Fruit fly (Drosophila melanogaster) whole organism, embryonic: ENCODE data around the gene CG43137.

Experiments
- Blimp-1 ChIP-seq: fragments of 200-800 bp; sonication (Bioruptor generic); optimal IDR thresholded peaks from 3 replicates; lab custom pipeline; 2018; ENCODE audit warnings: missing biosample characterization, missing genetic modification characterization, mild to moderate bottlenecking, moderate library complexity, missing genetic modification reagents
- Bteb2 ChIP-seq: fragments of 200-800 bp; sonication (Bioruptor generic); optimal IDR thresholded peaks from 2 replicates; lab custom pipeline; 2016; ENCODE audit warnings: missing biosample characterization, missing genetic modification characterization
- C15 ChIP-seq: fragments of 200-800 bp; sonication (Bioruptor generic); IDR thresholded peaks from 3 replicates; pipeline ENCODE4 v1.3.6; 2022; ENCODE audit warnings: missing biosample characterization, missing genetic modification characterization
- CG10543 ChIP-seq: fragments of 200-800 bp; sonication (Bioruptor generic); optimal IDR thresholded peaks from 3 replicates; lab custom pipeline; 2017; ENCODE audit warnings: missing biosample characterization, mild to moderate bottlenecking, missing genetic modification characterization, moderate library complexity
- CG10565 ChIP-seq: fragments of 200-800 bp; sonication (Bioruptor generic); optimal IDR thresholded peaks from 3 replicates; lab custom pipeline; 2016; ENCODE audit warnings: missing biosample characterization, mild to moderate bottlenecking, missing genetic modification characterization
- CG14014 ChIP-seq: fragments of 200-800 bp; sonication (Bioruptor generic); IDR thresholded peaks from 2 replicates; pipeline ENCODE4 v1.3.6; 2022; ENCODE audit warnings: missing biosample characterization, missing genetic modification characterization
- CG1529 ChIP-seq: fragments of 200-800 bp; sonication (Bioruptor generic); optimal IDR thresholded peaks from 3 replicates; lab custom pipeline; 2018; ENCODE audit warnings: missing biosample characterization, missing genetic modification characterization
- CG1647 ChIP-seq: fragments of 200-800 bp; sonication (Bioruptor generic); optimal IDR thresholded peaks from 3 replicates; lab custom pipeline; 2016; ENCODE audit warnings: missing biosample characterization, missing genetic modification characterization
- CG17359 ChIP-seq: fragments of 200-800 bp; sonication (Bioruptor generic); optimal IDR thresholded peaks from 3 replicates; lab custom pipeline; 2018; ENCODE audit warnings: missing biosample characterization, mild to moderate bottlenecking, missing genetic modification characterization, moderate library complexity
- CG17361 ChIP-seq: fragments of 200-800 bp; sonication (Bioruptor generic); IDR thresholded peaks from 3 replicates; pipeline ENCODE4 v1.3.6; 2022; ENCODE audit warnings: missing biosample characterization, missing genetic modification characterization
- CG2116 ChIP-seq: fragments of 200-800 bp; sonication (Bioruptor generic); optimal IDR thresholded peaks from 3 replicates; lab custom pipeline; 2018; ENCODE audit warnings: missing biosample characterization, mild to moderate bottlenecking, missing genetic modification characterization
- CG30020 ChIP-seq: fragments of 200-800 bp; optimal IDR thresholded peaks from 2 replicates; lab custom pipeline; 2019; ENCODE audit warnings: missing biosample characterization, mild to moderate bottlenecking, missing genetic modification characterization, moderate library complexity
- CG30403 ChIP-seq: fragments of 200-800 bp; sonication (Bioruptor generic); optimal IDR thresholded peaks from 3 replicates; lab custom pipeline; 2016; ENCODE audit warnings: missing biosample characterization, missing genetic modification characterization
- CG33557 ChIP-seq: fragments of 200-800 bp; sonication (Bioruptor generic); optimal IDR thresholded peaks from 2 replicates; lab custom pipeline; 2019; ENCODE audit warnings: missing biosample characterization, mild to moderate bottlenecking, missing genetic modification characterization, moderate library complexity
- CG34376 ChIP-seq: fragments of 200-800 bp; sonication (Bioruptor generic); optimal IDR thresholded peaks from 2 replicates; lab custom pipeline; 2018; ENCODE audit warnings: missing biosample characterization, mild to moderate bottlenecking, missing genetic modification characterization
- CG7556 ChIP-seq: fragments of 200-800 bp; sonication (Bioruptor generic); optimal IDR thresholded peaks from 2 replicates; lab custom pipeline; 2017; ENCODE audit warnings: missing biosample characterization, mild to moderate bottlenecking, missing genetic modification characterization
- CG8089 ChIP-seq: fragments of 200-800 bp; sonication (Bioruptor generic); optimal IDR thresholded peaks from 3 replicates; lab custom pipeline; 2016; ENCODE audit warnings: missing biosample characterization, missing genetic modification characterization
- CG8290 ChIP-seq, 3 experiments: fragments of 200-800 bp; sonication (Bioruptor generic); optimal IDR thresholded peaks; 2 replicates each; lab custom pipeline; 2016 to 2019; ENCODE audit warnings: missing biosample characterization in 3 of 3, missing genetic modification characterization in 3 of 3, mild to moderate bottlenecking in 2 of 3, moderate library complexity in 1 of 3
- CG8388 ChIP-seq: fragments of 200-800 bp; sonication (Bioruptor generic); optimal IDR thresholded peaks from 2 replicates; lab custom pipeline; 2019; ENCODE audit warnings: missing biosample characterization, mild to moderate bottlenecking, missing genetic modification characterization, moderate library complexity
- Deaf1 ChIP-seq: fragments of 200-800 bp; optimal IDR thresholded peaks from 3 replicates; lab custom pipeline; 2019; ENCODE audit warnings: missing biosample characterization, mild to moderate bottlenecking, missing genetic modification characterization, moderate library complexity
- Ets97D ChIP-seq: fragments of 200-800 bp; sonication (Bioruptor generic); optimal IDR thresholded peaks from 3 replicates; lab custom pipeline; 2016; ENCODE audit warnings: missing biosample characterization, missing genetic modification characterization
- GATAe ChIP-seq: fragments of 200-800 bp; sonication (Bioruptor generic); conservative IDR thresholded peaks from 2 replicates; pipeline ENCODE4 v1.3.6; 2022; ENCODE audit warnings: missing biosample characterization, missing genetic modification characterization
- H15 ChIP-seq: fragments of 200-800 bp; sonication (Bioruptor generic); IDR thresholded peaks from 3 replicates; pipeline ENCODE4 v1.3.6; 2022; ENCODE audit warnings: missing biosample characterization, missing genetic modification characterization
- HLH3B ChIP-seq: fragments of 200-800 bp; sonication (Bioruptor generic); IDR thresholded peaks from 2 replicates; pipeline ENCODE4 v1.3.6; 2022; ENCODE audit warnings: missing biosample characterization, missing genetic modification characterization
- Hey ChIP-seq: fragments of 200-800 bp; sonication (Bioruptor generic); optimal IDR thresholded peaks from 3 replicates; lab custom pipeline; 2018; ENCODE audit warnings: missing biosample characterization, mild to moderate bottlenecking, missing genetic modification characterization
- Hmr ChIP-seq: fragments of 200-800 bp; sonication (Bioruptor generic); optimal IDR thresholded peaks from 3 replicates; lab custom pipeline; 2017; ENCODE audit warnings: mild to moderate bottlenecking, missing biosample characterization, missing genetic modification reagents, missing genetic modification characterization
- Hmx ChIP-seq: fragments of 200-800 bp; sonication (Bioruptor generic); optimal IDR thresholded peaks from 2 replicates; lab custom pipeline; 2016; ENCODE audit warnings: missing biosample characterization, missing genetic modification characterization
- Hr39 ChIP-seq: fragments of >200 bp; optimal IDR thresholded peaks from 2 replicates; lab custom pipeline; 2017
- Nf-YC ChIP-seq: fragments of 200-800 bp; optimal IDR thresholded peaks from 3 replicates; lab custom pipeline; 2019; ENCODE audit warnings: missing biosample characterization, mild to moderate bottlenecking, missing genetic modification characterization, moderate library complexity
- Ssrp ChIP-seq: fragments of 200-800 bp; sonication (Bioruptor generic); optimal IDR thresholded peaks from 2 replicates; lab custom pipeline; 2018; ENCODE audit warnings: missing biosample characterization, mild to moderate bottlenecking, missing genetic modification characterization, moderate library complexity
- abd-A ChIP-seq: fragments of 200-800 bp; sonication (Bioruptor generic); optimal IDR thresholded peaks from 3 replicates; lab custom pipeline; 2019; ENCODE audit warnings: missing biosample characterization, mild to moderate bottlenecking, missing genetic modification characterization, moderate library complexity
- aop ChIP-seq: fragments of 200-800 bp; sonication (Bioruptor generic); IDR thresholded peaks from 2 replicates; pipeline ENCODE4 v1.3.6; 2022; ENCODE audit warnings: missing biosample characterization, missing genetic modification characterization
- ash1 ChIP-seq: fragments of 200-800 bp; sonication (Bioruptor generic); optimal IDR thresholded peaks from 2 replicates; lab custom pipeline; 2018; ENCODE audit warnings: missing biosample characterization, mild to moderate bottlenecking, missing genetic modification characterization
- az2 ChIP-seq: fragments of 200-800 bp; sonication (Bioruptor generic); optimal IDR thresholded peaks from 3 replicates; lab custom pipeline; 2016; ENCODE audit warnings: missing biosample characterization, missing genetic modification characterization
- bigmax ChIP-seq: fragments of 200-800 bp; sonication (Bioruptor generic); optimal IDR thresholded peaks from 2 replicates; lab custom pipeline; 2018; ENCODE audit warnings: missing biosample characterization, mild to moderate bottlenecking, missing genetic modification characterization
- dati ChIP-seq: fragments of 200-800 bp; sonication (Bioruptor generic); IDR thresholded peaks from 2 replicates; pipeline ENCODE4 v1.3.6; 2022; ENCODE audit warnings: missing biosample characterization, missing genetic modification characterization
- ewg ChIP-seq: fragments of 200-800 bp; sonication (Bioruptor generic); optimal IDR thresholded peaks from 3 replicates; lab custom pipeline; 2017; ENCODE audit warnings: mild to moderate bottlenecking, missing biosample characterization, missing genetic modification reagents, missing genetic modification characterization
- gcm ChIP-seq: fragments of 200-800 bp; sonication (Bioruptor generic); optimal IDR thresholded peaks from 2 replicates; lab custom pipeline; 2019; ENCODE audit warnings: missing biosample characterization, mild to moderate bottlenecking, missing genetic modification characterization, moderate library complexity
- grau ChIP-seq: fragments of 200-800 bp; optimal IDR thresholded peaks from 3 replicates; lab custom pipeline; 2019; ENCODE audit warnings: missing biosample characterization, mild to moderate bottlenecking, missing genetic modification characterization, moderate library complexity
- grn ChIP-seq: fragments of 200-800 bp; sonication (Bioruptor generic); optimal IDR thresholded peaks from 3 replicates; lab custom pipeline; 2017; ENCODE audit warnings: missing biosample characterization, missing genetic modification characterization
- gsb-n ChIP-seq: fragments of 200-800 bp; sonication (Bioruptor generic); optimal IDR thresholded peaks from 3 replicates; lab custom pipeline; 2018; ENCODE audit warnings: missing biosample characterization, mild to moderate bottlenecking, missing genetic modification characterization
- mirr ChIP-seq: fragments of 200-800 bp; sonication (Bioruptor generic); optimal IDR thresholded peaks from 3 replicates; lab custom pipeline; 2018; ENCODE audit warnings: missing biosample characterization, mild to moderate bottlenecking, missing genetic modification characterization
- p53 ChIP-seq: fragments of 200-800 bp; sonication (Bioruptor generic); optimal IDR thresholded peaks from 2 replicates; lab custom pipeline; 2016; ENCODE audit warnings: missing biosample characterization, missing genetic modification characterization
- scrt ChIP-seq: fragments of 200-800 bp; sonication (Bioruptor generic); optimal IDR thresholded peaks from 2 replicates; lab custom pipeline; 2018; ENCODE audit warnings: missing biosample characterization, mild to moderate bottlenecking, missing genetic modification characterization, moderate library complexity
- sens ChIP-seq: fragments of 200-800 bp; sonication (Bioruptor generic); peaks from one replicate; lab custom pipeline; 2016; ENCODE audit warnings: missing biosample characterization, missing genetic modification characterization
- sob ChIP-seq: fragments of 200-800 bp; sonication (Bioruptor generic); IDR thresholded peaks from 2 replicates; pipeline ENCODE4 v1.3.6; 2022; ENCODE audit warnings: missing biosample characterization, missing genetic modification characterization
- sqz ChIP-seq: fragments of 200-800 bp; sonication (Bioruptor generic); optimal IDR thresholded peaks from 3 replicates; lab custom pipeline; 2018; ENCODE audit warnings: missing biosample characterization, mild to moderate bottlenecking, missing genetic modification characterization
- sug ChIP-seq: fragments of 200-800 bp; optimal IDR thresholded peaks from 2 replicates; lab custom pipeline; 2019; ENCODE audit warnings: missing biosample characterization, mild to moderate bottlenecking, missing genetic modification characterization, moderate library complexity
- tna ChIP-seq: fragments of 200-800 bp; sonication (Bioruptor generic); IDR thresholded peaks from 2 replicates; pipeline ENCODE4 v1.3.6; 2022; ENCODE audit warnings: missing biosample characterization, missing genetic modification characterization; ENCODE audit not compliant: partially characterized antibody
- zen2 ChIP-seq: fragments of 200-800 bp; sonication (Bioruptor generic); IDR thresholded peaks from 3 replicates; pipeline ENCODE4 v1.3.6; 2022; ENCODE audit warnings: missing biosample characterization, missing genetic modification characterization; ENCODE audit not compliant: partially characterized antibody

The CG43137 gene

DNA sequence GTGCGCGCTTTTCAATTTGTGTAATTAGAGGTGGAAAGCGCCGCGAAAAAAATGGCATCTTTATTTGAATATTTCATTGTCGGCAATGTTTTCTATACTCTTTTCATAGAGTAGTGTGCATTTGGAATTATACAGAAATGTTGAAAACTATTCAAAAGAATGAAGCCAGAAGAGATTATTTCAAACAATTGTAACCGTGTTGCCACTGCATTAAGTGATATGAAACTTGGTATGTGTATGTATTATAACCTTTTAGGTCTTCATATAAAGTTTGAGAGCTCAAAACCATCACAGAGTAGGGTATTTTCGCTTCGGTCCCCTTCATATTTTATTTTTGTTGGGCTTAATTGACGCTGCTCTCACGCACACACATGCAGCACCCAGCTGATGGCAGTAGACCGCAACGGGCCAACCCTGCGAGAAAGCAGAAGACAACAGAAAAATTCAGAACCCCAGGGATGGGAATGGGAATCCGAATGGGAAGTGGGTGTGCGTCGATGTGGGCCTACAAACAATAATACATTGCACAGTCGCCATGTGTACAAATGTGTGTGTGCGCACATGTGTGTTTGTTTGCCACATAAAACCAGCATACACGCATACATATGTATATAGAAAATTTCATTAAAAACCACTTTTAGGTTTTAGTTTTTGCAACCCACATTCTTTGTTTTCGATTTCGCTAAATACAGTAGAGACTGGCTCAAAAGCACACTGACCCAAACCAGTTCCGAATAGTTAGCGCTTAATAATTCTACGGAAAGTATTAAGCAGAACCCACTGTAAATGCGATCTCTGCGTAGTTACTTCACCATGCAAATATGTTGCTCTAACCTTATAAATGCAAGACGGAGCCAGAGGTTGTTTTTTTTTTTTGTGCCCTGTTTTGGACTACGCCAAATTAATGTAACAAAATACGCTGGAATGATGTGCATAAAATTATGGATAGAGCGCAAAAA is 29.9 kb upstream of the CG43137 start (continued):
- TF ChIP-seq tna (GFP tag; lab: Robert Waterston, UW) (no peak), Blimp-1 (peak; percentile 17), ash1 (no peak), CG1529 (GFP tag; lab: Kevin White, UChicago) (no peak), Hmr (GFP tag; lab: Kevin White, UChicago) (no peak), zen2 (GFP tag; lab: Robert Waterston, UW) (no peak), HLH3B (no peak), grau (tag; lab: Kevin White, UChicago) (peak; percentile 78), ewg (GFP tag; lab: Kevin White, UChicago) (no peak), CG10543 (GFP tag; lab: Kevin White, UChicago) (no peak), Bteb2 (no peak), gsb-n (tag; lab: Kevin White, UChicago) (no peak), H15 (no peak), aop (GFP tag; lab: Robert Waterston, UW) (no peak), CG8089 (no peak), bigmax (GFP tag; lab: Kevin White, UChicago) (no peak), az2 (GFP tag; lab: Kevin White, UChicago) (no peak), Hr39 (lab: Kevin White, UChicago) (no peak), CG10565 (GFP tag; lab: Kevin White, UChicago) (no peak), dati (GFP tag; lab: Robert Waterston, UW) (no peak), GATAe (GFP tag; lab: Robert Waterston, UW) (no peak), CG2116 (GFP tag; lab: Kevin White, UChicago) (no peak), CG33557 (GFP tag; lab: Kevin White, UChicago) (no peak), sob (GFP tag; lab: Robert Waterston, UW) (no peak), CG7556 (GFP tag; lab: Kevin White, UChicago) (peak; percentile 26), CG1647 (GFP tag; lab: Kevin White, UChicago) (no peak), scrt (no peak), CG30403 (GFP tag; lab: Kevin White, UChicago) (no peak), Ets97D (GFP tag; lab: Kevin White, UChicago) (no peak), C15 (GFP tag; lab: Robert Waterston, UW) (no peak)

DNA sequence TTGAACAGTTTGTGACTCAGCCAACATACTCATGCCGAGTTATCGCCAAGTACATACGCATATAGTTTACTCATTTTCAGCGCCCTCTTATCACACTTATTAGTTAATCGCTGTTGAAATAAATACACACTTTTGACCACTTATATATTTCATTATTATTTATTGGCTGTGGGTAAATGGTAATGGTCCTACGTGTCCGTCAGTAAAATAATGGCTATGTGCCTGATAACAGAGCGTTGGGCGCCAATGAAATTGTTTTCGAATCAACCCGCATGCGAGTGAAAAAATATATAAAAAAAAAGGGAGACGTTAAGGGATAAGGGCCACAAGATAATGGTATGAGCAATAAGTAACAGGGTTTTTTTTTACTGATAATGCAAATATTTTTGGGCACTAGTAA is 28.2 kb upstream of the CG43137 start:
- no peak for TF ChIP-seq p53 (GFP tag; lab: Kevin White, UChicago)
- peak; percentile 16 for TF ChIP-seq abd-A (tag; lab: Kevin White, UChicago)
- peak; percentile 16 for TF ChIP-seq Nf-YC (tag; lab: Kevin White, UChicago)
- TF ChIP-seq grn (GFP tag; lab: Kevin White, UChicago) = peak; percentile 31
- TF ChIP-seq Ssrp (tag; lab: Kevin White, UChicago) = no peak
- no peak for TF ChIP-seq Hmx
- peak; percentile 46 for TF ChIP-seq sens (GFP tag; lab: Kevin White, UChicago)
- no peak for TF ChIP-seq Deaf1 (tag; lab: Kevin White, UChicago)
- peak; percentile 26 for TF ChIP-seq CG8388
- TF ChIP-seq sqz (GFP tag; lab: Kevin White, UChicago) = peak; percentile 56
- peak; percentile 57 for TF ChIP-seq mirr
- TF ChIP-seq CG17361 = peak; percentile 33; the same call in 1 of the 3 replicates
- TF ChIP-seq gcm (GFP tag; lab: Kevin White, UChicago) = peak; percentile 87
- no peak for TF ChIP-seq CG14014
- no peak for TF ChIP-seq CG17359 (tag; lab: Kevin White, UChicago)
- no peak for TF ChIP-seq CG8290 (GFP tag; optimal IDR thresholded peaks at IDR 0.05; lab: Kevin White, UChicago)
- TF ChIP-seq CG8290 (tag; optimal IDR thresholded peaks at IDR 0.05; lab: Kevin White, UChicago) = no peak
- peak; percentile 76 for TF ChIP-seq sug (tag; lab: Kevin White, UChicago)
- peak; percentile 29 for TF ChIP-seq Hey (tag; lab: Kevin White, UChicago)
- TF ChIP-seq CG34376 = peak; percentile 68
- TF ChIP-seq CG30020 (tag; lab: Kevin White, UChicago) = no peak
